Fruit fly (Drosophila melanogaster) whole organism, embryonic: ENCODE data around the gene wls.

Experiments used
- Atf-2 ChIP-seq: fragments of 200-800 bp; sonication (Bioruptor generic); optimal IDR thresholded peaks from 2 replicates; lab custom pipeline; 2016; ENCODE audit warnings: missing biosample characterization, missing genetic modification characterization
- CG10209 ChIP-seq: fragments of 200-800 bp; sonication (Bioruptor generic); optimal IDR thresholded peaks from 3 replicates; lab custom pipeline; 2017; ENCODE audit warnings: missing biosample characterization, mild to moderate bottlenecking, missing genetic modification characterization, missing genetic modification reagents
- CG11085 ChIP-seq: fragments of 200-800 bp; sonication (Bioruptor generic); IDR thresholded peaks from 2 replicates; pipeline ENCODE4 v1.3.6; 2022; ENCODE audit warnings: missing biosample characterization, missing genetic modification characterization
- CG11247 ChIP-seq: fragments of 200-800 bp; sonication (Bioruptor generic); IDR thresholded peaks from 2 replicates; pipeline ENCODE4 v1.3.6; 2022; ENCODE audit warnings: missing biosample characterization, missing genetic modification characterization
- CG11695 ChIP-seq: fragments of 200-800 bp; sonication (Bioruptor generic); IDR thresholded peaks from 3 replicates; pipeline ENCODE4 v1.3.6; 2022; ENCODE audit warnings: missing biosample characterization, missing genetic modification characterization
- CG12659 ChIP-seq: fragments of 200-800 bp; sonication (Bioruptor generic); optimal IDR thresholded peaks from 3 replicates; lab custom pipeline; 2017; ENCODE audit warnings: mild to moderate bottlenecking, missing biosample characterization, missing genetic modification reagents, missing genetic modification characterization
- CG12769 ChIP-seq: fragments of 200-800 bp; sonication (Bioruptor generic); optimal IDR thresholded peaks from 2 replicates; lab custom pipeline; 2019; ENCODE audit warnings: missing biosample characterization, mild to moderate bottlenecking, missing genetic modification characterization, moderate library complexity
- CG13287 ChIP-seq: fragments of 200-800 bp; sonication (Bioruptor generic); IDR thresholded peaks from 2 replicates; pipeline ENCODE4 v1.3.6; 2022; ENCODE audit warnings: missing biosample characterization, missing genetic modification characterization; ENCODE audit not compliant: partially characterized antibody
- CG13296 ChIP-seq: fragments of 200-800 bp; sonication (Bioruptor generic); optimal IDR thresholded peaks from 3 replicates; lab custom pipeline; 2018; ENCODE audit warnings: missing biosample characterization, mild to moderate bottlenecking, missing genetic modification characterization
- CG1603 ChIP-seq: fragments of 200-800 bp; sonication (Bioruptor generic); optimal IDR thresholded peaks from 2 replicates; lab custom pipeline; 2019; ENCODE audit warnings: missing biosample characterization, mild to moderate bottlenecking, missing genetic modification characterization, moderate library complexity
- CG16863 ChIP-seq: fragments of 200-800 bp; sonication (Bioruptor generic); optimal IDR thresholded peaks from 3 replicates; lab custom pipeline; 2016; ENCODE audit warnings: missing biosample characterization, missing genetic modification characterization
- CG18476 ChIP-seq: fragments of 200-800 bp; sonication (Bioruptor generic); optimal IDR thresholded peaks from 2 replicates; lab custom pipeline; 2016; ENCODE audit warnings: missing biosample characterization, mild to moderate bottlenecking, missing genetic modification characterization
- CG2678 ChIP-seq: fragments of 200-800 bp; sonication (Bioruptor generic); optimal IDR thresholded peaks from 3 replicates; lab custom pipeline; 2019; ENCODE audit warnings: missing biosample characterization, mild to moderate bottlenecking, missing genetic modification characterization, moderate library complexity
- CG30431 ChIP-seq: fragments of 200-800 bp; sonication (Bioruptor generic); optimal IDR thresholded peaks from 2 replicates; lab custom pipeline; 2017; ENCODE audit warnings: missing biosample characterization, missing genetic modification characterization
- CG31441 ChIP-seq: fragments of 200-800 bp; sonication (Bioruptor generic); IDR thresholded peaks from 2 replicates; pipeline ENCODE4 v1.3.6; 2022; ENCODE audit warnings: missing biosample characterization, missing genetic modification characterization
- CG42726 ChIP-seq: fragments of 200-800 bp; sonication (Bioruptor generic); IDR thresholded peaks from 2 replicates; pipeline ENCODE4 v1.3.6; 2022; ENCODE audit warnings: missing biosample characterization, missing genetic modification characterization; ENCODE audit not compliant: partially characterized antibody
- CG4854 ChIP-seq: fragments of 200-800 bp; sonication (Bioruptor generic); optimal IDR thresholded peaks from 2 replicates; lab custom pipeline; 2016; ENCODE audit warnings: missing biosample characterization, missing genetic modification characterization, inconsistent platforms
- CG6689 ChIP-seq: fragments of 200-800 bp; sonication (Bioruptor generic); IDR thresholded peaks from 2 replicates; pipeline ENCODE4 v1.3.6; 2022; ENCODE audit warnings: missing biosample characterization, missing genetic modification characterization
- CG6813 ChIP-seq: fragments of 200-800 bp; sonication (Bioruptor generic); optimal IDR thresholded peaks from 2 replicates; lab custom pipeline; 2017; ENCODE audit warnings: missing biosample characterization, missing genetic modification characterization, mild to moderate bottlenecking, moderate library complexity, missing genetic modification reagents
- CG7556 ChIP-seq: fragments of 200-800 bp; sonication (Bioruptor generic); optimal IDR thresholded peaks from 2 replicates; lab custom pipeline; 2017; ENCODE audit warnings: missing biosample characterization, mild to moderate bottlenecking, missing genetic modification characterization
- CG8089 ChIP-seq: fragments of 200-800 bp; sonication (Bioruptor generic); optimal IDR thresholded peaks from 3 replicates; lab custom pipeline; 2016; ENCODE audit warnings: missing biosample characterization, missing genetic modification characterization
- CG8924 ChIP-seq: fragments of 200-800 bp; optimal IDR thresholded peaks from 3 replicates; lab custom pipeline; 2019; ENCODE audit warnings: missing biosample characterization, mild to moderate bottlenecking, missing genetic modification characterization, moderate library complexity
- CHES-1-like ChIP-seq: fragments of 200-800 bp; sonication (Bioruptor generic); optimal IDR thresholded peaks from 2 replicates; lab custom pipeline; 2016; ENCODE audit warnings: missing biosample characterization, missing genetic modification characterization
- Camta ChIP-seq: fragments of 200-800 bp; sonication (Bioruptor generic); optimal IDR thresholded peaks from 2 replicates; lab custom pipeline; 2016; ENCODE audit warnings: missing biosample characterization, missing genetic modification characterization
- Dbx ChIP-seq: fragments of 200-800 bp; sonication (Bioruptor generic); IDR thresholded peaks from 3 replicates; pipeline ENCODE4 v1.3.6; 2022; ENCODE audit warnings: missing biosample characterization, missing genetic modification characterization
- Doc3 ChIP-seq: fragments of 200-800 bp; sonication (Bioruptor generic); IDR thresholded peaks from 3 replicates; pipeline ENCODE4 v1.3.6; 2022; ENCODE audit warnings: missing biosample characterization, missing genetic modification characterization; ENCODE audit not compliant: partially characterized antibody
- Drgx ChIP-seq: fragments of 200-800 bp; sonication (Bioruptor generic); IDR thresholded peaks from 2 replicates; pipeline ENCODE4 v1.3.6; 2022; ENCODE audit warnings: missing biosample characterization, missing genetic modification characterization
- NC2α ChIP-seq: fragments of 200-800 bp; sonication (Bioruptor generic); optimal IDR thresholded peaks from 2 replicates; lab custom pipeline; 2016; ENCODE audit warnings: missing biosample characterization, missing genetic modification characterization
- NC2β ChIP-seq: fragments of 200-800 bp; sonication (Bioruptor generic); optimal IDR thresholded peaks from 2 replicates; lab custom pipeline; 2016; ENCODE audit warnings: missing biosample characterization, missing genetic modification characterization
- Tbp ChIP-seq: fragments of >200 bp; optimal IDR thresholded peaks from 2 replicates; lab custom pipeline; 2018; ENCODE audit warnings: missing biosample characterization, missing genetic modification characterization
- Usf ChIP-seq: fragments of 200-800 bp; sonication (Bioruptor generic); optimal IDR thresholded peaks from 2 replicates; lab custom pipeline; 2017; ENCODE audit warnings: missing genotype, missing biosample characterization, missing genetic modification characterization
- ara ChIP-seq: fragments of 200-800 bp; sonication (Bioruptor generic); IDR thresholded peaks from 2 replicates; pipeline ENCODE4 v1.3.6; 2022; ENCODE audit warnings: missing biosample characterization, missing genetic modification characterization
- bcd ChIP-seq: fragments of 200-800 bp; sonication (Bioruptor generic); optimal IDR thresholded peaks from 2 replicates; lab custom pipeline; 2017; ENCODE audit warnings: missing biosample characterization, mild to moderate bottlenecking, missing genetic modification characterization
- chif ChIP-seq, 2 experiments: fragments of 200-800 bp; sonication (Bioruptor generic); optimal IDR thresholded peaks; 3 replicates each; lab custom pipeline; 2016; ENCODE audit warnings: missing biosample characterization in 2 of 2, missing genetic modification characterization in 2 of 2
- corto ChIP-seq: fragments of 200-800 bp; sonication (Bioruptor generic); optimal IDR thresholded peaks from 2 replicates; lab custom pipeline; 2016; ENCODE audit warnings: missing biosample characterization, mild to moderate bottlenecking, missing genetic modification characterization, moderate library complexity
- esg ChIP-seq: fragments of 200-800 bp; sonication (Bioruptor generic); conservative IDR thresholded peaks from 2 replicates; pipeline ENCODE4 v1.3.6; 2022; ENCODE audit warnings: missing biosample characterization, missing genetic modification characterization
- ewg ChIP-seq: fragments of 200-800 bp; sonication (Bioruptor generic); optimal IDR thresholded peaks from 3 replicates; lab custom pipeline; 2017; ENCODE audit warnings: mild to moderate bottlenecking, missing biosample characterization, missing genetic modification reagents, missing genetic modification characterization
- gt ChIP-seq: fragments of 200-800 bp; sonication (Bioruptor generic); IDR thresholded peaks from 2 replicates; pipeline ENCODE4 v1.3.6; 2022; ENCODE audit warnings: missing biosample characterization, missing genetic modification characterization
- hbn ChIP-seq: fragments of 200-800 bp; sonication (Bioruptor generic); IDR thresholded peaks from 2 replicates; pipeline ENCODE4 v1.3.6; 2022; ENCODE audit warnings: missing biosample characterization, missing genetic modification characterization; ENCODE audit not compliant: partially characterized antibody
- luna ChIP-seq: fragments of 200-800 bp; sonication (Bioruptor generic); optimal IDR thresholded peaks from 2 replicates; lab custom pipeline; 2016; ENCODE audit warnings: missing biosample characterization, missing genetic modification characterization
- mld ChIP-seq: fragments of 200-800 bp; sonication (Bioruptor generic); IDR thresholded peaks from 3 replicates; pipeline ENCODE4 v1.3.6; 2022; ENCODE audit warnings: missing biosample characterization, missing genetic modification characterization; ENCODE audit not compliant: partially characterized antibody
- sc ChIP-seq, 3 experiments: fragments of >200 bp in 2 of 3; fragments of 200-800 bp in 1 of 3; sonication (Bioruptor generic) in 1 of 3; optimal IDR thresholded peaks; 2 replicates in 2 of 3; 3 replicates in 1 of 3; lab custom pipeline; 2017; ENCODE audit warnings: mild to moderate bottlenecking in 1 of 3, missing biosample characterization in 1 of 3, missing genetic modification characterization in 1 of 3, missing genetic modification reagents in 1 of 3
- sd ChIP-seq: fragments of 200-800 bp; sonication (Bioruptor generic); optimal IDR thresholded peaks from 3 replicates; lab custom pipeline; 2018; ENCODE audit warnings: missing biosample characterization, mild to moderate bottlenecking, missing genetic modification characterization, moderate library complexity
- trem ChIP-seq: fragments of 200-800 bp; optimal IDR thresholded peaks from 3 replicates; lab custom pipeline; 2019; ENCODE audit warnings: missing biosample characterization, mild to moderate bottlenecking, missing genetic modification characterization, moderate library complexity
- trh ChIP-seq: fragments of 200-800 bp; sonication (Bioruptor generic); optimal IDR thresholded peaks from 2 replicates; lab custom pipeline; 2016; ENCODE audit warnings: missing biosample characterization, missing genetic modification characterization
- unpg ChIP-seq: fragments of 200-800 bp; sonication (Bioruptor generic); optimal IDR thresholded peaks from 3 replicates; lab custom pipeline; 2018; ENCODE audit warnings: missing biosample characterization, mild to moderate bottlenecking, missing genetic modification characterization, moderate library complexity
- zen ChIP-seq: fragments of 200-800 bp; sonication (Bioruptor generic); optimal IDR thresholded peaks from 3 replicates; lab custom pipeline; 2018; ENCODE audit warnings: missing biosample characterization, mild to moderate bottlenecking, missing genetic modification characterization, moderate library complexity
- zfh1 ChIP-seq: fragments of 200-800 bp; sonication (Bioruptor generic); IDR thresholded peaks from 3 replicates; pipeline ENCODE4 v1.3.6; 2022; ENCODE audit warnings: missing biosample characterization, missing genetic modification characterization

The wls gene

DNA sequence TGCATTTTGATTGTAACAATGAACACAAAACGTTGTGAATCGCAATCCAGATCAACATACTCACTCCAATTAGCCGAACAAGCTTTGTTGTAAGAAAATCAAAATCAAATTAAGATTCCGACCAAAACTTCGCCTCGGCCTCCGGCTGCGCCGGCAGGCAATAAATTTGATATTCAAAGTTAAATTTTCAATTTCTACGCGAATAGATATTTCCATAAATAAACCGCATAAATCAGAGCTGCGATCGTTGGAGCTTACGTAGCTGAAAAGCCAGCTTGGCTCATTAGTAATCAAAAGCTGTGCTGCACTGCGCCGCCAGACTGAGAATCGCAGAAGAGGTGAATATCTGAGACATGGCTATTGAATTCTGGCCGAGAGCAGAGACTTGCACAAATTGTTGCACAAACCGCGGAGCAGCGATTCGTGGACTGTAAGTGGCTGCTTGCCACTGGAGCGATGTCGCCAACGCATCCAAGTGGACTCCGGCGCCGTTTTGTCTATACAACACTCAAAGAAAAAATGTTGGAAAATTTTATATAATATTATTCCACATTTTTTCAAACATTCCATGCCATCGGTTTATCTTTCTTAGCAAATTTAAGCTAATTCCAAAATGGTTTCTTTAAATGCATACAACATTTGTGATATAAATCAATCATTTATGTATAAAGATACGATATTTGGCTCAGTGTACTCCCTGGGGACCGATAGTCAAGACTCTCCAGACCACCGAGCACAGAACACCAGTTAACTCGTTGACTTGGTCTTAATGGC is 20.8 kb downstream of the wls start (continued):
- no peak for TF ChIP-seq Doc3 (GFP tag; lab: Robert Waterston, UW)
- TF ChIP-seq CG12659 (GFP tag; lab: Kevin White, UChicago) = peak; percentile 9
- peak; percentile 48 for TF ChIP-seq CG12769 (tag; lab: Kevin White, UChicago)
- TF ChIP-seq CG13296 = no peak
- TF ChIP-seq bcd = peak; percentile 46
- no peak for TF ChIP-seq CG11085 (GFP tag; lab: Robert Waterston, UW)
- no peak for TF ChIP-seq CG42726
- TF ChIP-seq CG16863 (GFP tag; lab: Kevin White, UChicago) = peak; percentile 23
- no peak for TF ChIP-seq Camta (GFP tag; lab: Kevin White, UChicago)
- TF ChIP-seq CG30431 (GFP tag; lab: Kevin White, UChicago) = no peak
- no peak for TF ChIP-seq Tbp
- no peak for TF ChIP-seq CG8089 (GFP tag; lab: Kevin White, UChicago)
- peak; percentile 54 for TF ChIP-seq unpg (GFP tag; lab: Kevin White, UChicago)
- TF ChIP-seq sc (optimal IDR thresholded peaks at IDR 0.05; lab: Kevin White, UChicago) = no peak
- peak; percentile 41 for TF ChIP-seq sc (GFP tag; optimal IDR thresholded peaks at IDR 0.05; lab: Kevin White, UChicago)
- TF ChIP-seq gt = no peak
- no peak for TF ChIP-seq Dbx (GFP tag; lab: Robert Waterston, UW)
- TF ChIP-seq CG6689 (GFP tag; lab: Robert Waterston, UW) = peak; percentile 57; the same call in 1 of the 2 replicates
- peak; percentile 49 for TF ChIP-seq CG8924 (tag; lab: Kevin White, UChicago)
- peak; percentile 39 for TF ChIP-seq CG1603 (tag; lab: Kevin White, UChicago)
- no peak for TF ChIP-seq Atf-2
- TF ChIP-seq sd (tag; lab: Kevin White, UChicago) = peak; percentile 47
- peak; percentile 5 for TF ChIP-seq ewg (GFP tag; lab: Kevin White, UChicago)
- TF ChIP-seq CG7556 (GFP tag; lab: Kevin White, UChicago) = peak; percentile 24
- TF ChIP-seq NC2α (GFP tag; lab: Kevin White, UChicago) = no peak
- TF ChIP-seq CG11695 = peak; percentile 57; the same call in 2 of the 3 replicates
- TF ChIP-seq CG4854 (GFP tag; lab: Kevin White, UChicago) = no peak
- TF ChIP-seq mld (GFP tag; lab: Robert Waterston, UW) = no peak
- peak; percentile 18 for TF ChIP-seq CG10209 (GFP tag; lab: Kevin White, UChicago)
- TF ChIP-seq zfh1 (GFP tag; lab: Robert Waterston, UW) = peak; percentile 53; the same call in 1 of the 3 replicates
- no peak for TF ChIP-seq CHES-1-like
- no peak for TF ChIP-seq luna
- no peak for TF ChIP-seq CG11247 (GFP tag; lab: Robert Waterston, UW)
- peak; percentile 65 for TF ChIP-seq CG2678 (tag; lab: Kevin White, UChicago)
- TF ChIP-seq CG6813 (GFP tag; lab: Kevin White, UChicago) = peak; percentile 29
- TF ChIP-seq Usf = no peak
- TF ChIP-seq chif (GFP tag; optimal IDR thresholded peaks at IDR 0.05; lab: Kevin White, UChicago) = peak in 1 of 2 experiments; percentile 2
- TF ChIP-seq esg (GFP tag; lab: Robert Waterston, UW) = peak; percentile 16; the same call in 1 of the 2 replicates
- no peak for TF ChIP-seq CG13287 (GFP tag; lab: Robert Waterston, UW)
- no peak for TF ChIP-seq trh (GFP tag; lab: Kevin White, UChicago)
- peak; percentile 56; the same call in 1 of the 2 replicates for TF ChIP-seq ara (GFP tag; lab: Robert Waterston, UW)
- no peak for TF ChIP-seq corto (GFP tag; lab: Kevin White, UChicago)
- TF ChIP-seq Drgx (GFP tag; lab: Robert Waterston, UW) = peak; percentile 74
- TF ChIP-seq NC2β (GFP tag; lab: Kevin White, UChicago) = no peak
- no peak for TF ChIP-seq hbn (GFP tag; lab: Robert Waterston, UW)
- peak; percentile 70 for TF ChIP-seq CG31441
- TF ChIP-seq trem (tag; lab: Kevin White, UChicago) = peak; percentile 35
- TF ChIP-seq zen (tag; lab: Kevin White, UChicago) = no peak
- TF ChIP-seq CG18476 = no peak
